Worm (Caenorhabditis elegans) whole organism, late embryonic: ENCODE data around the gene F33G12.3.

Experiments
- ahr-1 ChIP-seq: sonication (generic microtip); optimal IDR thresholded peaks from 2 replicates; lab custom pipeline; 2016; ENCODE audit warnings: missing genetic modification characterization, missing compliant biosample characterization
- ceh-2 ChIP-seq: sonication (generic microtip); optimal IDR thresholded peaks from 2 replicates; lab custom pipeline; 2016; ENCODE audit warnings: missing genotype, missing genetic modification characterization, missing compliant biosample characterization
- ceh-31 ChIP-seq: sonication (generic microtip); optimal IDR thresholded peaks from 2 replicates; lab custom pipeline; 2016; ENCODE audit warnings: missing genetic modification characterization, missing compliant biosample characterization
- ceh-34 ChIP-seq: sonication (generic microtip); optimal IDR thresholded peaks from 2 replicates; lab custom pipeline; 2016; ENCODE audit warnings: mild to moderate bottlenecking, missing genetic modification characterization, missing compliant biosample characterization
- ets-4 ChIP-seq: sonication (generic microtip); optimal IDR thresholded peaks from 2 replicates; lab custom pipeline; 2016; ENCODE audit warnings: missing genetic modification characterization, missing compliant biosample characterization
- unc-42 ChIP-seq: sonication (generic microtip); optimal IDR thresholded peaks from 2 replicates; lab custom pipeline; 2016; ENCODE audit warnings: missing genotype, missing genetic modification characterization, missing compliant biosample characterization

DNA sequence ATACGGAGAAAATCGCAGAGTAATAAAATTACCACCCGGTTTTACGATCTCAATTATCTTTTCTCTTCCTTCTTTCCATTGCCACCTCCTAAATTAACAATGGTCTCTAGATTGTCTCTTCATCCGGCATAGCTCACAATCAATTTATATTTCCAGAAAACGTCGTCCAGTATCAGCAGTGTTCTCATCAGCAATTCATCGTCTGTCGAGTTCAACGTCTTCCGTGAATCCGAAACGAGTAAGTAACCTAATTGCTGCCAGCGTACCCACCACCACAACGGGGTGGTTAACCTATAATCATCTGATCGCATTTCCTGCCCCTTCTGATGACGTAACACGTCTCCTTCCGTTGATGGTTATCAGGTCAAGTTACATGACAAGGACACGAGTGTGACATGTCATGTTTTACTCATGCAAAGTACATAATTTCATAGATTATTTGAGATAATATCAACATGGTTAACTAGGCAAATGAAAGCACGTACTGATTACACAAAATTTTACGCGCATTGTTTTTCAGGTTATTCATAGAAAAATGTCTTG is 47.8 kb downstream of the F33G12.3 start:
- no peak for TF ChIP-seq unc-42 (tag; lab: Kevin White, UChicago)
- TF ChIP-seq ets-4 (tag; lab: Kevin White, UChicago) = no peak
- TF ChIP-seq ceh-31 (tag; lab: Kevin White, UChicago) = no peak
- TF ChIP-seq ceh-34 (tag; lab: Kevin White, UChicago) = no peak
- TF ChIP-seq ceh-2 (tag; lab: Kevin White, UChicago) = no peak
- no peak for TF ChIP-seq ahr-1
